Worm (Caenorhabditis elegans): Measurements from ENCODE around the gene T23F11.4.

- TF ChIP-seq nhr-76 (tag; optimal IDR thresholded peaks at IDR 0.05) = no peak
- TF ChIP-seq ceh-20 (GFP tag; IDR thresholded peaks at IDR 0.05) = no peak
- TF ChIP-seq nhr-11 (tag; optimal IDR thresholded peaks at IDR 0.05) = no peak
- TF ChIP-seq nhr-28 (tag; optimal IDR thresholded peaks at IDR 0.05) = no peak
- TF ChIP-seq lir-3 (tag; optimal IDR thresholded peaks at IDR 0.05) = no peak
- TF ChIP-seq ceh-62 (tag; optimal IDR thresholded peaks at IDR 0.05) = no peak
- no peak for TF ChIP-seq jun-1 (tag; optimal IDR thresholded peaks at IDR 0.05)
- no peak for TF ChIP-seq fos-1 (tag; optimal IDR thresholded peaks at IDR 0.05)
- no peak for TF ChIP-seq pha-4 (GFP tag; IDR thresholded peaks at IDR 0.05)
- TF ChIP-seq pha-4 (tag; optimal IDR thresholded peaks at IDR 0.05) = no peak
- no peak for TF ChIP-seq dve-1 (tag; optimal IDR thresholded peaks at IDR 0.05; ENCODE audit: insufficient read depth)
- TF ChIP-seq ama-1 (optimal IDR thresholded peaks at IDR 0.05) = no peak
- TF ChIP-seq skn-1 (tag; optimal IDR thresholded peaks at IDR 0.05) = no peak
Measured at ce11 chrIII:4697819-4698218, 32.6 kb upstream of the T23F11.4 start, which contains the start of gene dnj-18.
